Fruit fly (Drosophila melanogaster): Measurements from ENCODE around the gene fkh.
A peak's percentile ranks its signal among the peaks of the same experiment; 100 is the strongest.

The fkh gene

dm6 chr3R:28585076-28585821 lies at the start of gene fkh:
Gene fkh (minus strand): TSS chr3R:28585264.
- peak; percentile 25 for TF ChIP-seq dac (GFP tag; optimal IDR thresholded peaks at IDR 0.05)
- TF ChIP-seq ss (GFP tag; optimal IDR thresholded peaks at IDR 0.05), result peak; percentile 71 to 84
- TF ChIP-seq CG8119 (GFP tag; IDR thresholded peaks at IDR 0.05), result peak; percentile 58; the same call in 1 of the 3 replicates
- peak; percentile 15 for TF ChIP-seq Ets96B (tag; optimal IDR thresholded peaks at IDR 0.05)
- peak; percentile 70 for TF ChIP-seq svp (GFP tag)
- TF ChIP-seq Gug (GFP tag; IDR thresholded peaks at IDR 0.05), result no peak
- peak; percentile 62 for TF ChIP-seq Smox (GFP tag; optimal IDR thresholded peaks at IDR 0.05)
- no peak for TF ChIP-seq dsx (GFP tag; optimal IDR thresholded peaks at IDR 0.05; ENCODE audit: poor library complexity, severe bottlenecking)
- peak; percentile 79 for TF ChIP-seq esn (GFP tag; optimal IDR thresholded peaks at IDR 0.05)
- peak; percentile 73 for TF ChIP-seq CG6808 (GFP tag; optimal IDR thresholded peaks at IDR 0.05)
- TF ChIP-seq CG8319 (GFP tag; optimal IDR thresholded peaks at IDR 0.05), result peak; percentile 48
- peak; percentile 53 for TF ChIP-seq Met (GFP tag; optimal IDR thresholded peaks at IDR 0.05)
- TF ChIP-seq Blimp-1 (GFP tag; optimal IDR thresholded peaks at IDR 0.05), result peak; percentile 70
- TF ChIP-seq OdsH (GFP tag; optimal IDR thresholded peaks at IDR 0.05), result peak; percentile 55
- no peak for TF ChIP-seq Hr38 (GFP tag; optimal IDR thresholded peaks at IDR 0.05)
- TF ChIP-seq Sox14 (GFP tag; optimal IDR thresholded peaks at IDR 0.05), result no peak
- peak; percentile 67 for TF ChIP-seq achi (GFP tag; optimal IDR thresholded peaks at IDR 0.05)
- TF ChIP-seq Hr4 (GFP tag; optimal IDR thresholded peaks at IDR 0.05), result no peak
- no peak for TF ChIP-seq CG11762 (GFP tag; optimal IDR thresholded peaks at IDR 0.05; ENCODE audit: insufficient read depth)
- peak; percentile 73 for TF ChIP-seq CG8632 (GFP tag; optimal IDR thresholded peaks at IDR 0.05)
- peak; percentile 72; the same call in 2 of the 3 replicates for TF ChIP-seq eg (GFP tag; IDR thresholded peaks at IDR 0.05)
- TF ChIP-seq fd85E (GFP tag; optimal IDR thresholded peaks at IDR 0.05), result peak; percentile 71
- TF ChIP-seq CG6163 (GFP tag; IDR thresholded peaks at IDR 0.05), result peak; percentile 84
- peak; percentile 72 for TF ChIP-seq spab (GFP tag; optimal IDR thresholded peaks at IDR 0.05)
- peak; percentile 72 for TF ChIP-seq CG34406 (GFP tag; optimal IDR thresholded peaks at IDR 0.05)
- no peak for TF ChIP-seq Eip93F (GFP tag; optimal IDR thresholded peaks at IDR 0.05)
- no peak for TF ChIP-seq Sox15 (GFP tag; optimal IDR thresholded peaks at IDR 0.05)
- peak; percentile 77 for TF ChIP-seq CG3919 (GFP tag; optimal IDR thresholded peaks at IDR 0.05)
- peak; percentile 28 for TF ChIP-seq cyc (GFP tag; optimal IDR thresholded peaks at IDR 0.05)
- TF ChIP-seq fkh (GFP tag; optimal IDR thresholded peaks at IDR 0.05), result peak; percentile 100
- no peak for TF ChIP-seq CG11902 (GFP tag; optimal IDR thresholded peaks at IDR 0.05)
- TF ChIP-seq CG4318 (GFP tag; optimal IDR thresholded peaks at IDR 0.05), result no peak
- peak; percentile 57 for TF ChIP-seq lz (GFP tag; optimal IDR thresholded peaks at IDR 0.05)
- TF ChIP-seq CG31627 (GFP tag; optimal IDR thresholded peaks at IDR 0.05), result peak; percentile 18
- TF ChIP-seq acj6 (GFP tag; optimal IDR thresholded peaks at IDR 0.05), result peak; percentile 38
- peak; percentile 85 for TF ChIP-seq CG9139 (GFP tag; optimal IDR thresholded peaks at IDR 0.05)
- peak; percentile 48 for TF ChIP-seq fd59A (GFP tag; optimal IDR thresholded peaks at IDR 0.05)
- TF ChIP-seq CG11294 (GFP tag; IDR thresholded peaks at IDR 0.05), result no peak
- peak; percentile 56 for TF ChIP-seq CG10669 (GFP tag; optimal IDR thresholded peaks at IDR 0.05)
- peak; percentile 88 for TF ChIP-seq vri (GFP tag; optimal IDR thresholded peaks at IDR 0.05)
- peak; percentile 65 for TF ChIP-seq Sox102F (GFP tag; optimal IDR thresholded peaks at IDR 0.05)
- peak; percentile 67 for TF ChIP-seq CG6854 (GFP tag; optimal IDR thresholded peaks at IDR 0.05)
- TF ChIP-seq Ets21C (GFP tag; optimal IDR thresholded peaks at IDR 0.05), result no peak
- peak; percentile 62 for TF ChIP-seq pdm3 (GFP tag; optimal IDR thresholded peaks at IDR 0.05)
- peak; percentile 8 for TF ChIP-seq Hr39 (GFP tag; optimal IDR thresholded peaks at IDR 0.05)
- peak; percentile 12 for TF ChIP-seq CG6276 (GFP tag; optimal IDR thresholded peaks at IDR 0.05)
- peak; percentile 69 for TF ChIP-seq CG1621 (tag; optimal IDR thresholded peaks at IDR 0.05)
- peak; percentile 15 for TF ChIP-seq CG3032 (tag; optimal IDR thresholded peaks at IDR 0.05)
- TF ChIP-seq CG10631 (GFP tag; optimal IDR thresholded peaks at IDR 0.05), result peak; percentile 63
- peak; percentile 18 for TF ChIP-seq Lpt (GFP tag; optimal IDR thresholded peaks at IDR 0.05)
